Fruit fly (Drosophila melanogaster) whole organism, wandering third instar larva: ENCODE measurements around the gene Cht7.

Source experiments
- Abd-B ChIP-seq: fragments of >200 bp; optimal IDR thresholded peaks from 2 replicates; lab custom pipeline; 2017; ENCODE audit warnings: missing biosample characterization, missing genetic modification characterization
- CG32264 ChIP-seq: fragments of 200-800 bp; sonication (Bioruptor generic); optimal IDR thresholded peaks from 2 replicates; lab custom pipeline; 2016; ENCODE audit warnings: missing biosample characterization, missing genetic modification characterization
- CG9705 ChIP-seq: fragments of 200-800 bp; sonication (Bioruptor generic); optimal IDR thresholded peaks from 2 replicates; lab custom pipeline; 2018; ENCODE audit warnings: missing biosample characterization, mild to moderate bottlenecking, missing genetic modification characterization
- CrebA ChIP-seq: fragments of 200-800 bp; sonication (Bioruptor generic); optimal IDR thresholded peaks from 2 replicates; lab custom pipeline; 2016; ENCODE audit warnings: missing biosample characterization, mild to moderate bottlenecking, missing genetic modification characterization, borderline replicate concordance
- Dfd ChIP-seq: fragments of >200 bp; optimal IDR thresholded peaks from 2 replicates; lab custom pipeline; 2017; ENCODE audit warnings: missing biosample characterization, missing genetic modification characterization
- Dif ChIP-seq: fragments of 200-275, 200-300 bp; sonication (Bioruptor generic); optimal IDR thresholded peaks from 2 replicates; lab custom pipeline; 2018; ENCODE audit warnings: missing biosample characterization, missing genetic modification characterization; ENCODE audit not compliant: partially characterized antibody
- GATAd ChIP-seq: sonication (Bioruptor generic); optimal IDR thresholded peaks from 2 replicates; lab custom pipeline; 2016; ENCODE audit warnings: missing biosample characterization, missing genetic modification characterization
- HLH106 ChIP-seq: fragments of 200-800 bp; optimal IDR thresholded peaks from 3 replicates; lab custom pipeline; 2019; ENCODE audit warnings: missing biosample characterization, mild to moderate bottlenecking, missing genetic modification characterization, moderate library complexity
- Hnf4 ChIP-seq: fragments of 200-800 bp; sonication (Bioruptor generic); optimal IDR thresholded peaks from 2 replicates; lab custom pipeline; 2016; ENCODE audit warnings: missing biosample characterization, mild to moderate bottlenecking, missing genetic modification characterization
- Hr78 ChIP-seq: fragments of >200 bp; optimal IDR thresholded peaks from 2 replicates; lab custom pipeline; 2017; ENCODE audit warnings: missing biosample characterization, missing genetic modification characterization
- Hr83 ChIP-seq: fragments of 200-300 bp; sonication (Bioruptor generic); optimal IDR thresholded peaks from 2 replicates; lab custom pipeline; 2016; ENCODE audit warnings: missing biosample characterization, mild to moderate bottlenecking, missing genetic modification characterization, moderate library complexity; ENCODE audit not compliant: poor library complexity, severe bottlenecking
- Jra ChIP-seq: sonication (Bioruptor generic); optimal IDR thresholded peaks from 2 replicates; lab custom pipeline; 2016; ENCODE audit warnings: missing biosample characterization, missing genetic modification characterization
- Mio ChIP-seq: sonication (Bioruptor generic); optimal IDR thresholded peaks from 2 replicates; lab custom pipeline; 2016; ENCODE audit warnings: missing biosample characterization, missing genetic modification characterization
- Myc ChIP-seq: fragments of >200 bp; optimal IDR thresholded peaks from 2 replicates; lab custom pipeline; 2017
- N ChIP-seq: fragments of >200 bp; optimal IDR thresholded peaks from 2 replicates; lab custom pipeline; 2018; ENCODE audit warnings: missing biosample characterization, missing external identifiers, missing genetic modification characterization
- OdsH ChIP-seq: fragments of 200-800 bp; sonication (Bioruptor generic); optimal IDR thresholded peaks from 2 replicates; lab custom pipeline; 2016; ENCODE audit warnings: missing biosample characterization, mild to moderate bottlenecking, missing genetic modification characterization
- Rel ChIP-seq, 2 experiments: fragments of 200-800 bp; sonication (Bioruptor generic) in 1 of 2; optimal IDR thresholded peaks; 2 replicates in 1 of 2; 3 replicates in 1 of 2; lab custom pipeline; 2016 to 2019; ENCODE audit warnings: mild to moderate bottlenecking in 2 of 2, missing biosample characterization in 2 of 2, missing genetic modification characterization in 2 of 2, moderate library complexity in 1 of 2
- Sp1 ChIP-seq: fragments of 200-800 bp; sonication (Bioruptor generic); optimal IDR thresholded peaks from 3 replicates; lab custom pipeline; 2019; ENCODE audit warnings: missing biosample characterization, mild to moderate bottlenecking, missing genetic modification characterization, moderate library complexity
- Vsx2 ChIP-seq: fragments of 200-300, 225-300 bp; sonication (Bioruptor generic); optimal IDR thresholded peaks from 2 replicates; lab custom pipeline; 2018; ENCODE audit warnings: missing biosample characterization, missing genetic modification characterization; ENCODE audit not compliant: partially characterized antibody
- br ChIP-seq: fragments of 200-800 bp; sonication (Bioruptor generic); optimal IDR thresholded peaks from 2 replicates; lab custom pipeline; 2016; ENCODE audit warnings: missing biosample characterization, missing genetic modification characterization
- brk ChIP-seq: fragments of 200-800 bp; sonication (Bioruptor generic); optimal IDR thresholded peaks from 2 replicates; lab custom pipeline; 2016; ENCODE audit warnings: missing biosample characterization, mild to moderate bottlenecking, missing genetic modification characterization
- dl ChIP-seq, 2 experiments: fragments of 175-275, 200-275 bp in 1 of 2; fragments of 200-275 bp in 1 of 2; sonication (Bioruptor generic); optimal IDR thresholded peaks; lab custom pipeline; 2018; ENCODE audit warnings: mild to moderate bottlenecking in 2 of 2, missing biosample characterization in 2 of 2, missing genetic modification characterization in 2 of 2, moderate library complexity in 2 of 2; ENCODE audit not compliant: partially characterized antibody in 2 of 2, insufficient read depth in 1 of 2
- dmrt93B ChIP-seq: fragments of 200-800 bp; sonication (Bioruptor generic); optimal IDR thresholded peaks from 2 replicates; lab custom pipeline; 2018; ENCODE audit warnings: missing biosample characterization, mild to moderate bottlenecking, missing genetic modification characterization
- dsf ChIP-seq: sonication (Bioruptor generic); optimal IDR thresholded peaks from 2 replicates; lab custom pipeline; 2016; ENCODE audit warnings: missing biosample characterization, missing genetic modification characterization, borderline replicate concordance
- ey ChIP-seq: fragments of 200-800 bp; sonication (Bioruptor generic); optimal IDR thresholded peaks from 2 replicates; lab custom pipeline; 2016; ENCODE audit warnings: missing biosample characterization, missing genetic modification characterization
- foxo ChIP-seq, 2 experiments: fragments of 200-800 bp; sonication (Bioruptor generic); optimal IDR thresholded peaks; 2 replicates in 1 of 2; 3 replicates in 1 of 2; lab custom pipeline; 2016 to 2017; ENCODE audit warnings: missing biosample characterization in 2 of 2, missing genetic modification characterization in 2 of 2
- fru ChIP-seq: fragments of 200-800 bp; sonication (Bioruptor generic); optimal IDR thresholded peaks from 3 replicates; lab custom pipeline; 2016; ENCODE audit warnings: missing biosample characterization, mild to moderate bottlenecking, missing genetic modification characterization
- h ChIP-seq: fragments of 200-800 bp; sonication (Bioruptor generic); optimal IDR thresholded peaks from 3 replicates; lab custom pipeline; 2016; ENCODE audit warnings: missing biosample characterization, mild to moderate bottlenecking, missing genetic modification characterization
- jim ChIP-seq: fragments of 175-275, 200-325 bp; sonication (Bioruptor generic); optimal IDR thresholded peaks from 2 replicates; lab custom pipeline; 2016; ENCODE audit warnings: missing biosample characterization, mild to moderate bottlenecking, missing genetic modification characterization
- lola ChIP-seq: fragments of >200 bp; optimal IDR thresholded peaks from 2 replicates; lab custom pipeline; 2017; ENCODE audit warnings: missing biosample characterization, missing genetic modification characterization
- pan ChIP-seq: fragments of >200 bp; optimal IDR thresholded peaks from 2 replicates; lab custom pipeline; 2017
- psq ChIP-seq: fragments of 200-800 bp; sonication (Bioruptor generic); optimal IDR thresholded peaks from 3 replicates; lab custom pipeline; 2017; ENCODE audit warnings: missing biosample characterization, mild to moderate bottlenecking, missing genetic modification characterization, moderate library complexity
- rgr ChIP-seq: fragments of 200-800 bp; sonication (Bioruptor generic); optimal IDR thresholded peaks from 3 replicates; lab custom pipeline; 2016; ENCODE audit warnings: missing biosample characterization, mild to moderate bottlenecking, missing genetic modification characterization
- sage ChIP-seq: fragments of 200-800 bp; sonication (Bioruptor generic); optimal IDR thresholded peaks from 2 replicates; lab custom pipeline; 2016; ENCODE audit warnings: missing biosample characterization, mild to moderate bottlenecking, missing genetic modification characterization
- sv ChIP-seq: fragments of 200-800 bp; sonication (Bioruptor generic); optimal IDR thresholded peaks from 3 replicates; lab custom pipeline; 2016; ENCODE audit warnings: missing biosample characterization, missing genetic modification characterization
- tai ChIP-seq: sonication (Bioruptor generic); optimal IDR thresholded peaks from 2 replicates; lab custom pipeline; 2016; ENCODE audit warnings: missing biosample characterization, missing genetic modification characterization
- usp ChIP-seq: fragments of >200 bp; optimal IDR thresholded peaks from 2 replicates; lab custom pipeline; 2017; ENCODE audit warnings: missing biosample characterization, missing genetic modification characterization
- woc ChIP-seq: sonication (Bioruptor generic); optimal IDR thresholded peaks from 2 replicates; lab custom pipeline; 2016; ENCODE audit warnings: missing biosample characterization, mild to moderate bottlenecking, missing genetic modification characterization

Gene Cht7

dm6 chr3L:3127544-3127943 lies 20.8 kb upstream of the Cht7 start, which contains the start of gene promL:
TSS of gene promL (minus strand) at chr3L:3127724.
- TF ChIP-seq Jra (GFP tag; lab: Kevin White, UChicago) (no peak), Hr78 (GFP tag; lab: Kevin White, UChicago) (no peak), jim (GFP tag; lab: Kevin White, UChicago) (no peak), Rel (GFP tag; optimal IDR thresholded peaks at IDR 0.05; lab: Kevin White, UChicago) (no peak), Rel (tag; optimal IDR thresholded peaks at IDR 0.05; lab: Kevin White, UChicago) (peak; percentile 98), GATAd (GFP tag; lab: Kevin White, UChicago) (no peak), lola (no peak), Hnf4 (no peak), br (GFP tag; lab: Kevin White, UChicago) (peak; percentile 56), brk (GFP tag; lab: Kevin White, UChicago) (peak; percentile 69), dsf (no peak), CG9705 (GFP tag; lab: Kevin White, UChicago) (peak; percentile 43), sage (GFP tag; lab: Kevin White, UChicago) (no peak), h (GFP tag; lab: Kevin White, UChicago) (peak; percentile 58), psq (GFP tag; lab: Kevin White, UChicago) (peak; percentile 1), HLH106 (tag; lab: Kevin White, UChicago) (peak; percentile 49), Myc (lab: Kevin White, UChicago) (no peak), woc (no peak), Dfd (GFP tag; lab: Kevin White, UChicago) (no peak), usp (GFP tag; lab: Kevin White, UChicago) (no peak), sv (peak; percentile 14), Hr83 (peak; percentile 64), dmrt93B (GFP tag; lab: Kevin White, UChicago) (peak; percentile 1), tai (GFP tag; lab: Kevin White, UChicago) (no peak), dl (GFP tag; optimal IDR thresholded peaks at IDR 0.05; lab: Kevin White, UChicago; ENCODE audit: insufficient read depth in 1 of 2, partially characterized antibody in 2 of 2) (peak in 1 of 2 experiments; percentile 10), N (no peak), CrebA (GFP tag; lab: Kevin White, UChicago) (no peak), rgr (GFP tag; lab: Kevin White, UChicago) (peak; percentile 62), Abd-B (GFP tag; lab: Kevin White, UChicago) (no peak), OdsH (peak; percentile 32), Vsx2 (GFP tag; lab: Kevin White, UChicago) (no peak), Dif (no peak), ey (GFP tag; lab: Kevin White, UChicago) (peak; percentile 21), CG32264 (GFP tag; lab: Kevin White, UChicago) (no peak), foxo (GFP tag; optimal IDR thresholded peaks at IDR 0.05; lab: Kevin White, UChicago) (peak in 1 of 2 experiments; percentile 41), Sp1 (GFP tag; lab: Kevin White, UChicago) (peak; percentile 63), pan (no peak), fru (GFP tag; lab: Kevin White, UChicago) (peak; percentile 64), Mio (GFP tag; lab: Kevin White, UChicago) (no peak)
- TF ChIP-seq, all 38 proteins: peak for 17

DNA sequence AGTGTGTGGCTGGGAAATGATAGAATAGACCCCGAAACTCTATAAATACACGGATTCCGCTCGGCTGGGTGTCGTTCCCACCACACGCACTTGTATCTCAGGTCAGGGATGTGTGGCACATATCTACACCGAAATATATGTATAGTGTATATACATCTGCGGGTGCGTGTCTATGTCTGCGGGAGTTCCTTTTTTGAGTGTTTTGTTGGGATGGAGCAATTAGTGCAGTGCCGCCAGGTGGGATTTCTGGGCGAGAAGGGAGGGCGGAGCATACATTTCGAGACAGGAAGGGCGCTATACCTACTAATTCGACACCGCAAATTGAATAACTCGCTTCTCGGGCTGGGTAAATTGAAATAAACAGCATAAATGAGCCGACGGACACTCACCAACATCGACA lies 19.7 kb upstream of the Cht7 start:
- no peak for TF ChIP-seq Dfd (GFP tag; lab: Kevin White, UChicago)
- TF ChIP-seq sv = no peak
- TF ChIP-seq Mio (GFP tag; lab: Kevin White, UChicago) = no peak
- TF ChIP-seq brk (GFP tag; lab: Kevin White, UChicago) = no peak
- TF ChIP-seq OdsH = no peak
- no peak for TF ChIP-seq jim (GFP tag; lab: Kevin White, UChicago)
- TF ChIP-seq br (GFP tag; lab: Kevin White, UChicago) = no peak
- TF ChIP-seq woc = no peak
- no peak for TF ChIP-seq dsf

- peak; percentile 5 for TF ChIP-seq ey (GFP tag; lab: Kevin White, UChicago)
- no peak for TF ChIP-seq CrebA (GFP tag; lab: Kevin White, UChicago)
- no peak for TF ChIP-seq CG32264 (GFP tag; lab: Kevin White, UChicago)
- TF ChIP-seq psq (GFP tag; lab: Kevin White, UChicago) = peak; percentile 25
- TF ChIP-seq Rel (GFP tag; optimal IDR thresholded peaks at IDR 0.05; lab: Kevin White, UChicago) = no peak
- no peak for TF ChIP-seq Rel (tag; optimal IDR thresholded peaks at IDR 0.05; lab: Kevin White, UChicago)
Measured at dm6 chr3L:3125649-3126130, 18.9 kb upstream of the Cht7 start.
